Worm (Caenorhabditis elegans) whole organism, L3 larva: ENCODE data around the gene erd-2.2.

ENCODE experiments used
- R02D3.7 ChIP-seq: fragments of 150-350 bp; optimal IDR thresholded peaks from 2 replicates; lab custom pipeline; 2014; ENCODE audit warnings: missing biosample characterization, missing genetic modification characterization
- aly-2 ChIP-seq: fragments of 150-350 bp; optimal IDR thresholded peaks from 2 replicates; lab custom pipeline; 2014; ENCODE audit warnings: missing biosample characterization, missing genetic modification characterization
- daf-12 ChIP-seq: fragments of 150-350 bp; optimal IDR thresholded peaks from 2 replicates; lab custom pipeline; 2014; ENCODE audit warnings: missing biosample characterization, missing genetic modification reagents, missing genetic modification characterization
- egl-5 ChIP-seq: fragments of 150-350 bp; optimal IDR thresholded peaks from 2 replicates; lab custom pipeline; 2017; ENCODE audit warnings: missing biosample characterization, missing genetic modification reagents, missing genetic modification characterization, inconsistent platforms
- elt-1 ChIP-seq: fragments of 150-350 bp; optimal IDR thresholded peaks from 2 replicates; lab custom pipeline; 2014; ENCODE audit warnings: missing biosample characterization, missing genetic modification characterization
- fkh-10 ChIP-seq: sonication (generic microtip); optimal IDR thresholded peaks from 2 replicates; lab custom pipeline; 2017; ENCODE audit warnings: missing biosample characterization, missing genetic modification reagents, missing genetic modification characterization
- lin-39 ChIP-seq: fragments of 150-350 bp; optimal IDR thresholded peaks from 2 replicates; lab custom pipeline; 2018; ENCODE audit warnings: missing biosample characterization, missing genetic modification reagents, missing genetic modification characterization
- lsy-12 ChIP-seq: sonication (generic microtip); optimal IDR thresholded peaks from 2 replicates; lab custom pipeline; 2016; ENCODE audit warnings: mild to moderate bottlenecking, missing genetic modification characterization, missing compliant biosample characterization
- mdl-1 ChIP-seq: fragments of 150-350 bp; optimal IDR thresholded peaks from 2 replicates; lab custom pipeline; 2014; ENCODE audit warnings: missing biosample characterization, missing genetic modification characterization
- nfya-1 ChIP-seq: sonication (generic microtip); optimal IDR thresholded peaks from 2 replicates; lab custom pipeline; 2017; ENCODE audit warnings: missing genetic modification characterization, mild to moderate bottlenecking, missing compliant biosample characterization, antibody characterized with exemption, moderate library complexity; ENCODE audit not compliant: insufficient read depth
- nhr-11 ChIP-seq: fragments of 150-350 bp; optimal IDR thresholded peaks from 2 replicates; lab custom pipeline; 2014; ENCODE audit warnings: missing biosample characterization, missing genetic modification characterization
- nhr-12 ChIP-seq: fragments of 150-350 bp; optimal IDR thresholded peaks from 2 replicates; lab custom pipeline; 2014; ENCODE audit warnings: missing biosample characterization, missing genetic modification characterization
- nhr-67 ChIP-seq: fragments of 150-350 bp; optimal IDR thresholded peaks from 2 replicates; lab custom pipeline; 2014; ENCODE audit warnings: missing biosample characterization, missing genetic modification characterization
- nhr-77 ChIP-seq: fragments of 150-350 bp; optimal IDR thresholded peaks from 2 replicates; lab custom pipeline; 2014; ENCODE audit warnings: missing biosample characterization, missing genetic modification characterization
- pqm-1 ChIP-seq: fragments of 150-350 bp; optimal IDR thresholded peaks from 2 replicates; lab custom pipeline; 2017; ENCODE audit warnings: missing biosample characterization, missing genetic modification characterization, inconsistent platforms
- unc-62 ChIP-seq: fragments of 150-350 bp; sonication (generic microtip); optimal IDR thresholded peaks from 4 replicates; lab custom pipeline; 2014; ENCODE audit warnings: missing biosample characterization, missing genetic modification reagents, missing genetic modification characterization
- ztf-4 ChIP-seq: fragments of 150-350 bp; optimal IDR thresholded peaks from 2 replicates; lab custom pipeline; 2014; ENCODE audit warnings: missing biosample characterization, missing genetic modification characterization

Gene erd-2.2

ce11 chrIII:5953913-5954290, 47.1 kb downstream of the erd-2.2 start:
- TF ChIP-seq ztf-4 (tag; lab: Kevin White, UChicago) (no peak), lsy-12 (tag; lab: Kevin White, UChicago) (no peak), fkh-10 (GFP tag; lab: Kevin White, UChicago) (no peak), pqm-1 (tag; lab: Kevin White, UChicago) (no peak), egl-5 (tag; lab: Kevin White, UChicago) (no peak), lin-39 (no peak), nhr-12 (no peak), nhr-11 (no peak), elt-1 (tag; lab: Kevin White, UChicago) (no peak), nhr-67 (tag; lab: Kevin White, UChicago) (no peak), mdl-1 (no peak), R02D3.7 (tag; lab: Kevin White, UChicago) (no peak), daf-12 (tag; lab: Kevin White, UChicago) (no peak), unc-62 (GFP tag; lab: Kevin White, UChicago) (no peak), aly-2 (tag; lab: Kevin White, UChicago) (no peak), nhr-77 (tag; lab: Kevin White, UChicago) (no peak), nfya-1 (tag; lab: Kevin White, UChicago) (no peak)
